Worm (Caenorhabditis elegans): ENCODE measurements around the gene T04B2.3.

Gene T04B2.3

ce11 chrIV:10003372-10003771, 43.8 kb upstream of the T04B2.3 start, which contains the start of the genes C47E12.2 and sars-1:
Gene C47E12.2 (minus strand): TSS chrIV:10003502.
Gene sars-1 (plus strand): TSS chrIV:10003726.
- TF ChIP-seq ceh-16 (tag; optimal IDR thresholded peaks at IDR 0.05) (no peak), C34F6.9 (tag; optimal IDR thresholded peaks at IDR 0.05) (peak; percentile 18), unc-62 (GFP tag; optimal IDR thresholded peaks at IDR 0.05) (no peak), nhr-10 (tag; optimal IDR thresholded peaks at IDR 0.05) (no peak), nhr-25 (tag; optimal IDR thresholded peaks at IDR 0.05) (no peak), nhr-129 (tag; optimal IDR thresholded peaks at IDR 0.05) (peak; percentile 88), nhr-77 (tag; optimal IDR thresholded peaks at IDR 0.05) (no peak), unc-39 (tag; optimal IDR thresholded peaks at IDR 0.05) (no peak), crh-2 (tag; optimal IDR thresholded peaks at IDR 0.05) (peak; percentile 32), blmp-1 (tag; optimal IDR thresholded peaks at IDR 0.05; ENCODE audit: insufficient read depth) (no peak), lsy-2 (tag; optimal IDR thresholded peaks at IDR 0.05) (peak; percentile 58 to 92), fos-1 (tag; optimal IDR thresholded peaks at IDR 0.05) (no peak)

DNA sequence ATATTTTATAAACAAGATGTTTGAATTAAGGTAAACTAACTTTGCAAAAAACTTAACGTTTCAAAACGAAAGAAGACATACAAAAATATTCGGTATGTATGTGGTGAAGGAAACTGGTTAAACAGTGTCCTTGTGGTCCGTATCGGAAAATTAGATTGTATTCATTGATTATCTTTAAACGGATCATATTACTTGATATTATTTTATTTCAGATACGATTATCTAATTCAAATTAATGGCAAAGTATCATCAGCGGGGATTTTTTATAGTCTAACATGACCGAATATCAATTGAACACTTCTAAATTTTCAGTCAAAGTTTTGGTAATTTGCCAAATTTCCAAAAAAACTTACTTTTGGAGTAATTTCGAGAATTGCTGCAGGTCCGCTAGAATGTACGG, 40.4 kb upstream of the T04B2.3 start, which contains the start of gene C47E12.13:
TSS of gene C47E12.13 (minus strand) at position 101 of the 400 bp plus-strand sequence.
- no peak for TF ChIP-seq nhr-25 (tag; optimal IDR thresholded peaks at IDR 0.05)
- no peak for TF ChIP-seq skn-1 (tag; optimal IDR thresholded peaks at IDR 0.05)
- no peak for TF ChIP-seq ceh-16 (tag; optimal IDR thresholded peaks at IDR 0.05)
- TF ChIP-seq ceh-82 (tag; optimal IDR thresholded peaks at IDR 0.05): no peak
- TF ChIP-seq nhr-23 (tag; optimal IDR thresholded peaks at IDR 0.05): no peak
- no peak for TF ChIP-seq egl-27 (tag; optimal IDR thresholded peaks at IDR 0.05)
- TF ChIP-seq sma-9 (GFP tag; optimal IDR thresholded peaks at IDR 0.05): no peak
- no peak for TF ChIP-seq sma-9 (tag; optimal IDR thresholded peaks at IDR 0.05)
- TF ChIP-seq snpc-4 (tag; optimal IDR thresholded peaks at IDR 0.05): no peak
- TF ChIP-seq ama-1 (optimal IDR thresholded peaks at IDR 0.05): no peak
- TF ChIP-seq sem-4 (tag; optimal IDR thresholded peaks at IDR 0.05): no peak
- no peak for TF ChIP-seq mbf-1 (tag; optimal IDR thresholded peaks at IDR 0.05)
- no peak for TF ChIP-seq zag-1 (tag; optimal IDR thresholded peaks at IDR 0.05)

DNA sequence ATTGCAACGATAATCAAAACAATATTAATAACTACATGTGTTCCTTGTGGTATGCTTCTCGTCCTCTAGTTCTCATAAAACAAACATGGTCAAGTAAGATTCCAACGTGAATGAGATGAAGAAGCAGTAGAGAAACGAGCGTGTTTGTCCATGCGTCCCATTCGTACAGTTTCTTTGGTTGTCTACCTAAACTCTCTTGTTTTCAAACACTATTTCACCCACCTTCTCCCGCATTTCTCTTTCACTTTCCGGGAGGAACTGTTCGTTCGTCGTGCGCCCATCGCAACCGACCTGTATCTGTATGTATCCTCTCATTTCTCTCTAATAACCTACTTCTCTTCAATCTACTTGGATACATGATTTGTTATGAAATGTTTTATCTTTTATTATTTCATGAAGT, 39.5 kb upstream of the T04B2.3 start:
- TF ChIP-seq peb-1 (tag; optimal IDR thresholded peaks at IDR 0.05): no peak
- TF ChIP-seq aly-2 (tag; optimal IDR thresholded peaks at IDR 0.05): no peak
- no peak for TF ChIP-seq skn-1 (tag; optimal IDR thresholded peaks at IDR 0.05)
- no peak for TF ChIP-seq ztf-11 (tag; optimal IDR thresholded peaks at IDR 0.05)
- no peak for TF ChIP-seq nhr-23 (tag; optimal IDR thresholded peaks at IDR 0.05)
- no peak for TF ChIP-seq unc-39 (tag; optimal IDR thresholded peaks at IDR 0.05)
- peak; percentile 37 for TF ChIP-seq sma-3 (GFP tag; optimal IDR thresholded peaks at IDR 0.05)
- TF ChIP-seq unc-62 (GFP tag; optimal IDR thresholded peaks at IDR 0.05): no peak
- TF ChIP-seq elt-1 (tag; optimal IDR thresholded peaks at IDR 0.05): no peak
- TF ChIP-seq mdl-1 (tag; optimal IDR thresholded peaks at IDR 0.05): peak in 1 of 2 experiments; percentile 19
- TF ChIP-seq nhr-21 (tag; optimal IDR thresholded peaks at IDR 0.05): peak; percentile 64
- TF ChIP-seq ama-1 (optimal IDR thresholded peaks at IDR 0.05): no peak
- TF ChIP-seq alr-1 (tag; optimal IDR thresholded peaks at IDR 0.05): no peak
- no peak for TF ChIP-seq nhr-237 (tag; optimal IDR thresholded peaks at IDR 0.05)
- no peak for TF ChIP-seq nhr-10 (tag; optimal IDR thresholded peaks at IDR 0.05)
- peak; percentile 43 for TF ChIP-seq F13H6.1 (tag; optimal IDR thresholded peaks at IDR 0.05)
- TF ChIP-seq ztf-4 (tag; optimal IDR thresholded peaks at IDR 0.05): no peak
- peak; percentile 60 for TF ChIP-seq crh-2 (tag; optimal IDR thresholded peaks at IDR 0.05)
- TF ChIP-seq snpc-4 (tag; optimal IDR thresholded peaks at IDR 0.05): no peak
- TF ChIP-seq lin-11 (tag; optimal IDR thresholded peaks at IDR 0.05): no peak
- no peak for TF ChIP-seq gmeb-1 (tag; optimal IDR thresholded peaks at IDR 0.05)
- no peak for TF ChIP-seq ztf-1 (GFP tag; conservative IDR thresholded peaks at IDR 0.05)
- TF ChIP-seq fos-1 (tag; optimal IDR thresholded peaks at IDR 0.05): peak; percentile 46
- TF ChIP-seq mbf-1 (tag; optimal IDR thresholded peaks at IDR 0.05): no peak
- TF ChIP-seq egl-27 (tag; optimal IDR thresholded peaks at IDR 0.05): no peak
- no peak for TF ChIP-seq dmd-4 (tag; optimal IDR thresholded peaks at IDR 0.05)
- no peak for TF ChIP-seq nhr-12 (tag; optimal IDR thresholded peaks at IDR 0.05)
- TF ChIP-seq C34F6.9 (tag; optimal IDR thresholded peaks at IDR 0.05): peak; percentile 8
- TF ChIP-seq lin-13 (GFP tag; optimal IDR thresholded peaks at IDR 0.05): no peak
- peak; percentile 60 for TF ChIP-seq nhr-25 (tag; optimal IDR thresholded peaks at IDR 0.05)
- no peak for TF ChIP-seq ceh-16 (tag; optimal IDR thresholded peaks at IDR 0.05)
- no peak for TF ChIP-seq nhr-11 (tag; optimal IDR thresholded peaks at IDR 0.05)
- TF ChIP-seq sma-9 (GFP tag; optimal IDR thresholded peaks at IDR 0.05): no peak
- TF ChIP-seq sma-9 (tag; optimal IDR thresholded peaks at IDR 0.05): no peak
- TF ChIP-seq nhr-77 (tag; optimal IDR thresholded peaks at IDR 0.05): no peak
- peak in 1 of 2 experiments; percentile 9 for TF ChIP-seq lsy-2 (tag; optimal IDR thresholded peaks at IDR 0.05)
- TF ChIP-seq blmp-1 (tag; optimal IDR thresholded peaks at IDR 0.05; ENCODE audit: insufficient read depth): peak; percentile 93
- no peak for TF ChIP-seq zag-1 (tag; optimal IDR thresholded peaks at IDR 0.05)
- peak; percentile 11 for TF ChIP-seq nhr-129 (tag; optimal IDR thresholded peaks at IDR 0.05)

Data from whole organism, L2 larva.